Worm (Caenorhabditis elegans): ENCODE results near the gene C06A12.19.

C06A12.19 gene

DNA sequence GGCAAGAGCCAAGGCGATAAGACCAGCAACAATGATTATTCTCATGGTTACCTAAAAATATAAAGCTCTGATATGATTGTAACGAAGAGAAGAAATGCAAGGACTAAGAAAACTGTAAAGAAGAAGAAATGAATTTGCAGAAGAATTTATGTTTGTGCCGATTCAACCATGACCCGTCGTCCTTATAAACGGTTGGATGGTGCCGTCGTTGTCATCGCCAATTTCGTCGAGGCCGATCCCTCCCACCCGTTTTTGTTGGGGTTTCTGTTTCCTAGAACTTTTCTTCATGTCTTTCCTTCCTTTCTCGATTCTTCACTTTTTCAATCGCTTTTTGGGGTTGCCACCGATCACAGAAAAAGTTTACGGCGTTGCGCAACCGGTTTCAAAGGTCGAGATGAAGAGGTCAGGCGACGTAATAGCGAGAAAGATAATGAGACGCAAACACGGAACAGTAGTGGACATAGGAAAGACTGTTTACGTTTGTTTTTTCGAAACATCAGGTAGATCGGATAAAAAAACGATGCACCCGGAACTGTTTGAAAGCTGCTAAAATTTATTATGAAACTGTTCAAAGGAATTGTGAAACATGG, 32.1 kb upstream of the C06A12.19 start, which contains the start of gene epic-1 (continued):
- peak; percentile 37 for TF ChIP-seq hlh-30 (tag; optimal IDR thresholded peaks at IDR 0.05; ENCODE audit: insufficient read depth)
- TF ChIP-seq dve-1 (tag; optimal IDR thresholded peaks at IDR 0.05; ENCODE audit: insufficient read depth) = peak; percentile 18
- TF ChIP-seq saeg-2 (GFP tag; IDR thresholded peaks at IDR 0.05) = no peak
- TF ChIP-seq T20F7.1 (GFP tag; optimal IDR thresholded peaks at IDR 0.05) = no peak
- peak; percentile 55 for TF ChIP-seq hlh-11 (tag; optimal IDR thresholded peaks at IDR 0.05)
- no peak for TF ChIP-seq attf-4 (tag; optimal IDR thresholded peaks at IDR 0.05)
- no peak for TF ChIP-seq ZK337.2 (GFP tag; IDR thresholded peaks at IDR 0.05)
- no peak for TF ChIP-seq pqm-1 (tag; optimal IDR thresholded peaks at IDR 0.05)
- TF ChIP-seq nhr-41 (GFP tag; IDR thresholded peaks at IDR 0.05) = no peak
- TF ChIP-seq php-3 (GFP tag; IDR thresholded peaks at IDR 0.05) = no peak
- TF ChIP-seq vab-7 (GFP tag; IDR thresholded peaks at IDR 0.05) = no peak
- TF ChIP-seq ceh-44 (GFP tag; IDR thresholded peaks at IDR 0.05) = no peak
- no peak for TF ChIP-seq lin-39 (tag; optimal IDR thresholded peaks at IDR 0.05)
- no peak for TF ChIP-seq lim-7 (GFP tag; IDR thresholded peaks at IDR 0.05)
- TF ChIP-seq cey-2 (tag; optimal IDR thresholded peaks at IDR 0.05; ENCODE audit: borderline replicate concordance, insufficient read depth) = no peak
- TF ChIP-seq lir-3 (tag; optimal IDR thresholded peaks at IDR 0.05) = no peak
- no peak for TF ChIP-seq zfp-3 (GFP tag; conservative IDR thresholded peaks at IDR 0.05)
- no peak for TF ChIP-seq spr-3 (GFP tag; optimal IDR thresholded peaks at IDR 0.05)
- no peak for TF ChIP-seq mxl-2 (GFP tag; conservative IDR thresholded peaks at IDR 0.05)
- no peak for TF ChIP-seq dpl-1 (GFP tag; optimal IDR thresholded peaks at IDR 0.05)
- TF ChIP-seq lin-1 (GFP tag; IDR thresholded peaks at IDR 0.05) = no peak
- no peak for TF ChIP-seq daf-19 (GFP tag; conservative IDR thresholded peaks at IDR 0.05)
- no peak for TF ChIP-seq ceh-62 (tag; optimal IDR thresholded peaks at IDR 0.05)
- TF ChIP-seq duxl-1 (tag; optimal IDR thresholded peaks at IDR 0.05; ENCODE audit: poor library complexity) = no peak
- TF ChIP-seq dmd-6 (GFP tag; IDR thresholded peaks at IDR 0.05) = peak; percentile 32; the same call in 1 of the 2 replicates
- TF ChIP-seq aly-2 (tag; optimal IDR thresholded peaks at IDR 0.05) = no peak
- no peak for TF ChIP-seq skn-1 (tag; optimal IDR thresholded peaks at IDR 0.05)

DNA sequence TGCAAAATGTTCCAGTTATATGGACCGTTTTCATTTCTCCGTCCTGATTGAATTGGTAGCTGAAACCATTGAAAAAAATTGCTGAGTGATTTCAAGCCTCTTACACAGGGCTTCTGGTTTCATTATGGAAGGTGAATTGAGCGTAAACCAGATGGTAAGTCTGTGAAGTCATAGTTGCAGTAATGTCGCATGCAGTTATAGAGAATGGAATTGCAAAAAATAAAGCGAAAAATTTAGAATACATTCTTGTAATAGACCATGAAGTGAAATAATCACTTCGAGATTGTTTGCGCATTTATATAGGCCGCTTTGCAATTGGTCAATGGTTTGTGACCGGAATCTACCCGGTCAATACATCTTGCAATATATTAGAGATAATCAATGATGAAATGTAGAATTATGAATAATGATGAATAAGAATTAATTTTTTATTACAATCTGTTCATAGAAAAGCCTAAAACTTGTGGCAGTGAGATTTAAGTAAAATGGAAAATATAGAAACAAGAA, 30.2 kb upstream of the C06A12.19 start, which contains the start of gene F11E6.4:
Gene F11E6.4 (minus strand): TSS at position 259 of the 507 bp plus-strand sequence.
- TF ChIP-seq lsy-2 (tag; optimal IDR thresholded peaks at IDR 0.05) (peak in 1 of 2 experiments; percentile 21), tra-1 (GFP tag; IDR thresholded peaks at IDR 0.05) (peak; percentile 33; the same call in 1 of the 2 replicates), lin-39 (tag; optimal IDR thresholded peaks at IDR 0.05) (no peak), T20F7.1 (GFP tag; optimal IDR thresholded peaks at IDR 0.05) (peak; percentile 43), Y105C5A.15 (GFP tag; IDR thresholded peaks at IDR 0.05) (0 out of 2 replicates have a peak, but pooled peaks have one; percentile 52), ama-1 (optimal IDR thresholded peaks at IDR 0.05) (peak; percentile 51), madf-9 (GFP tag; conservative IDR thresholded peaks at IDR 0.05) (peak; percentile 39), zfp-3 (GFP tag; conservative IDR thresholded peaks at IDR 0.05) (peak; percentile 93), Y75B8A.6 (GFP tag; IDR thresholded peaks at IDR 0.05) (0 out of 2 replicates have a peak, but pooled peaks have one; percentile 29), arid-1 (GFP tag; conservative IDR thresholded peaks at IDR 0.05) (no peak), unc-62 (GFP tag; optimal IDR thresholded peaks at IDR 0.05 in 1 of 2) (peak in 1 of 2 experiments; percentile 4), unc-62 (tag; optimal IDR thresholded peaks at IDR 0.05) (no peak), aha-1 (tag) (peak; percentile 67), nhr-28 (tag; optimal IDR thresholded peaks at IDR 0.05) (no peak), spr-3 (GFP tag; optimal IDR thresholded peaks at IDR 0.05) (no peak), dve-1 (tag; optimal IDR thresholded peaks at IDR 0.05; ENCODE audit: insufficient read depth) (peak; percentile 32), gei-8 (GFP tag; optimal IDR thresholded peaks at IDR 0.05) (peak; percentile 27), nhr-25 (tag; optimal IDR thresholded peaks at IDR 0.05; ENCODE audit: borderline replicate concordance, insufficient read depth) (peak; percentile 89), mep-1 (tag; optimal IDR thresholded peaks at IDR 0.05) (peak; percentile 57)

Data from whole organism, L4 larva.